Worm (Caenorhabditis elegans): ENCODE measurements around the gene C55A6.4.

DNA sequence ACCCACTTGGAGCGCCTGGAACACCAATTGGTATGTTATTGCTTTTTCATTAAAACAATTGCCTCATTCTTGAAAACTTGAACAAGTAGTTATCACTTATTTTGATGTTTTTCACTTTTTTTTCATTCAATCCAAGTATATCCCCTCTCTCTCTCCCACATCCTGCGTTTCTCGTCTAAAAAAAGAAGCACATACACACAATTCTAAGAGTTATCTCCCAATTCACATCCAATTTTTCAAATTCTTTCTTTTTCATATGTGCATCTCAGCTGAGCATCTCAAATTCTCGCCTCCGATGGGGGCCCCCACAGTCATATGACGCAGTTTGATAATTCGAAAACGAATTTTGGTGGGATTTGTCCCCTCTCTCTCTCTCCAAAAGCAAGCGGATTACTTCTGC is 19.0 kb upstream of the C55A6.4 start:
- TF ChIP-seq lin-13 (GFP tag; optimal IDR thresholded peaks at IDR 0.05): no peak
- TF ChIP-seq nhr-77 (tag; optimal IDR thresholded peaks at IDR 0.05): no peak
- TF ChIP-seq F37D6.2 (tag; optimal IDR thresholded peaks at IDR 0.05): no peak
- no peak for TF ChIP-seq zfp-3 (GFP tag; conservative IDR thresholded peaks at IDR 0.05)
- TF ChIP-seq mep-1 (tag; optimal IDR thresholded peaks at IDR 0.05): no peak
- TF ChIP-seq unc-39 (tag; optimal IDR thresholded peaks at IDR 0.05): no peak
- no peak for TF ChIP-seq nhr-76 (tag; optimal IDR thresholded peaks at IDR 0.05)

All from whole organism, L4 larva.